Worm (Caenorhabditis elegans) whole organism, midembryonic: Measurements from ENCODE around the gene F43C11.1.

Experiments used
- T22C8.4 ChIP-seq: fragments of 200-800 bp; sonication (Bioruptor generic); IDR thresholded peaks from 2 replicates; pipeline ENCODE4 v1.3.6; 2022; ENCODE audit warnings: missing genetic modification characterization, missing compliant biosample characterization
- cog-1 ChIP-seq: sonication (generic microtip); optimal IDR thresholded peaks from 2 replicates; lab custom pipeline; 2016; ENCODE audit warnings: missing genetic modification characterization, missing compliant biosample characterization
- ref-1 ChIP-seq: fragments of 200-800 bp; sonication (Bioruptor generic); conservative IDR thresholded peaks from 2 replicates; pipeline ENCODE4 v1.3.6; 2022; ENCODE audit warnings: missing genetic modification reagents, missing genetic modification characterization, missing compliant biosample characterization
- tab-1 ChIP-seq: fragments of 200-800 bp; sonication (Bioruptor generic); IDR thresholded peaks from 2 replicates; pipeline ENCODE4 v1.3.6; 2022; ENCODE audit warnings: missing genetic modification characterization, missing compliant biosample characterization
- ztf-29 ChIP-seq: fragments of 200-800 bp; sonication (Bioruptor generic); IDR thresholded peaks from 2 replicates; pipeline ENCODE4 v1.3.6; 2022; ENCODE audit warnings: missing genetic modification reagents, missing genetic modification characterization, missing compliant biosample characterization

DNA sequence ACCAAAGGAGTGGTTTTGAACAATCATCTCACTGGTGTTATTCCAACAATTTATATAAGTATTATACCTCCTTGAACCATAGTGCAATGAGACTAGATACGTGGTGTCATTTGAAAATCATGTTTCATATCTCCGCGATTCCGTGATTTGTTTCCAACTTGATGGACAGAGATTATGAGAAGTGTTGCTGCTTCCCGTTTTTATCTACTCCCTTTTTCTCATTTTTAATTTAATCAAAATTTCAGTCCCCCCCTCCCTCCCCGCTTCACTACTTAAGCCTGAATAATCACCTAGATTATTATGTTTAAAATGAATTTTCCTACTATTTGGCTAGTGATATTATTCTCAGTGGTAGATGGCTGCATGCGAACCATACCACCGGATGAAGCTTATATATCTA is 15.2 kb downstream of the F43C11.1 start, which contains the start of gene F16G10.3:
- no peak for TF ChIP-seq cog-1 (tag; lab: Kevin White, UChicago)
- no peak for TF ChIP-seq ref-1 (GFP tag; lab: Robert Waterston, UW)
- no peak for TF ChIP-seq ztf-29
- TF ChIP-seq tab-1 (GFP tag; lab: Robert Waterston, UW), result no peak
- TF ChIP-seq T22C8.4, result no peak
